Fruit fly (Drosophila melanogaster): ENCODE data around the gene CG42512.

CG42512 gene

dm6 chrX:16651098-16651497, at the start of gene CG42512, which contains the start of gene CG32573:
Gene CG42512, plus strand, starts transcription at chrX:16651376.
Gene CG32573, plus strand, starts transcription at chrX:16651376.
- TF ChIP-seq CG33017 (tag; optimal IDR thresholded peaks at IDR 0.05) (no peak), bab1 (GFP tag; optimal IDR thresholded peaks at IDR 0.05) (peak; percentile 35), Mnt (GFP tag; optimal IDR thresholded peaks at IDR 0.05) (no peak), CG5204 (GFP tag; optimal IDR thresholded peaks at IDR 0.05) (peak; percentile 12), kay (GFP tag; ENCODE audit: borderline replicate concordance) (no peak), Crg-1 (GFP tag; optimal IDR thresholded peaks at IDR 0.05) (peak; percentile 41), CG7101 (tag; optimal IDR thresholded peaks at IDR 0.05) (peak; percentile 41), CG11617 (GFP tag; optimal IDR thresholded peaks at IDR 0.05) (no peak), CG14711 (tag; optimal IDR thresholded peaks at IDR 0.05) (peak; percentile 4), pad (GFP tag; optimal IDR thresholded peaks at IDR 0.05) (peak; percentile 29)

- TF ChIP-seq CG11617 (GFP tag; optimal IDR thresholded peaks at IDR 0.05) (no peak), CG14711 (tag; optimal IDR thresholded peaks at IDR 0.05) (peak; percentile 71)
Observed at dm6 chrX:16607828-16608227, 43.3 kb upstream of the CG42512 start.

dm6 chrX:16610601-16611058, 40.5 kb upstream of the CG42512 start, which contains the start of gene mbt:
Gene mbt, plus strand, starts transcription at chrX:16610685.
- TF ChIP-seq cnc (optimal IDR thresholded peaks at IDR 0.05) = no peak
- TF ChIP-seq Mnt (GFP tag; optimal IDR thresholded peaks at IDR 0.05) = peak; percentile 51
- TF ChIP-seq CG5204 (GFP tag; optimal IDR thresholded peaks at IDR 0.05) = no peak
- peak; percentile 31 for TF ChIP-seq CG1620 (GFP tag; optimal IDR thresholded peaks at IDR 0.05)
- TF ChIP-seq Crg-1 (GFP tag; optimal IDR thresholded peaks at IDR 0.05) = peak; percentile 39
- TF ChIP-seq CG7101 (tag; optimal IDR thresholded peaks at IDR 0.05) = peak; percentile 18
- peak; percentile 29 for TF ChIP-seq CG11617 (GFP tag; optimal IDR thresholded peaks at IDR 0.05)
- no peak for TF ChIP-seq CG14711 (tag; optimal IDR thresholded peaks at IDR 0.05)
- no peak for TF ChIP-seq toe (GFP tag; optimal IDR thresholded peaks at IDR 0.05)
- TF ChIP-seq CG12768 (GFP tag; optimal IDR thresholded peaks at IDR 0.05) = no peak
- TF ChIP-seq ovo (GFP tag; optimal IDR thresholded peaks at IDR 0.05) = no peak
- no peak for TF ChIP-seq kay (GFP tag; ENCODE audit: borderline replicate concordance)
- peak; percentile 42 for TF ChIP-seq pad (GFP tag; optimal IDR thresholded peaks at IDR 0.05)
- TF ChIP-seq Clk (GFP tag; optimal IDR thresholded peaks at IDR 0.05) = no peak
- TF ChIP-seq CG33017 (tag; optimal IDR thresholded peaks at IDR 0.05) = peak; percentile 6
- TF ChIP-seq CG7045 (GFP tag; optimal IDR thresholded peaks at IDR 0.05) = no peak
- TF ChIP-seq cic (GFP tag; optimal IDR thresholded peaks at IDR 0.05) = no peak
- TF ChIP-seq tj (GFP tag; optimal IDR thresholded peaks at IDR 0.05) = peak; percentile 43
- peak; percentile 30 for TF ChIP-seq bab1 (GFP tag; optimal IDR thresholded peaks at IDR 0.05)
- TF ChIP-seq Hr96 (GFP tag; optimal IDR thresholded peaks at IDR 0.05) = no peak

- TF ChIP-seq CG11617 (GFP tag; optimal IDR thresholded peaks at IDR 0.05) (no peak), CG5204 (GFP tag; optimal IDR thresholded peaks at IDR 0.05) (no peak)
Observed at dm6 chrX:16616773-16617738, 34.1 kb upstream of the CG42512 start.

- TF ChIP-seq bab1 (GFP tag; optimal IDR thresholded peaks at IDR 0.05) (no peak), tj (GFP tag; optimal IDR thresholded peaks at IDR 0.05) (no peak)
Observed at dm6 chrX:16618724-16619123, 32.5 kb upstream of the CG42512 start.

dm6 chrX:16621462-16621861, 29.7 kb upstream of the CG42512 start, which contains the start of gene CG9782:
Gene CG9782, minus strand, starts transcription at chrX:16621589.
- no peak for TF ChIP-seq CG7101 (tag; optimal IDR thresholded peaks at IDR 0.05)
- no peak for TF ChIP-seq Crg-1 (GFP tag; optimal IDR thresholded peaks at IDR 0.05)
- TF ChIP-seq CG11617 (GFP tag; optimal IDR thresholded peaks at IDR 0.05) = no peak
- TF ChIP-seq CG1620 (GFP tag; optimal IDR thresholded peaks at IDR 0.05) = no peak
- no peak for TF ChIP-seq bab1 (GFP tag; optimal IDR thresholded peaks at IDR 0.05)
- TF ChIP-seq CG14711 (tag; optimal IDR thresholded peaks at IDR 0.05) = no peak
- no peak for TF ChIP-seq toe (GFP tag; optimal IDR thresholded peaks at IDR 0.05)
- no peak for TF ChIP-seq CG12768 (GFP tag; optimal IDR thresholded peaks at IDR 0.05)

- TF ChIP-seq Crg-1 (GFP tag; optimal IDR thresholded peaks at IDR 0.05) = no peak
- no peak for TF ChIP-seq CG33017 (tag; optimal IDR thresholded peaks at IDR 0.05)
- no peak for TF ChIP-seq Hr96 (GFP tag; optimal IDR thresholded peaks at IDR 0.05)
- no peak for TF ChIP-seq CG7045 (GFP tag; optimal IDR thresholded peaks at IDR 0.05)
- no peak for TF ChIP-seq tj (GFP tag; optimal IDR thresholded peaks at IDR 0.05)
- no peak for TF ChIP-seq cnc (optimal IDR thresholded peaks at IDR 0.05)
- no peak for TF ChIP-seq pad (GFP tag; optimal IDR thresholded peaks at IDR 0.05)
- TF ChIP-seq cic (GFP tag; optimal IDR thresholded peaks at IDR 0.05) = no peak
- TF ChIP-seq CG11617 (GFP tag; optimal IDR thresholded peaks at IDR 0.05) = no peak
- TF ChIP-seq CG5204 (GFP tag; optimal IDR thresholded peaks at IDR 0.05) = no peak
- no peak for TF ChIP-seq CG7101 (tag; optimal IDR thresholded peaks at IDR 0.05)
- TF ChIP-seq CG14711 (tag; optimal IDR thresholded peaks at IDR 0.05) = no peak
- TF ChIP-seq CG12768 (GFP tag; optimal IDR thresholded peaks at IDR 0.05) = no peak
- no peak for TF ChIP-seq ovo (GFP tag; optimal IDR thresholded peaks at IDR 0.05)
- TF ChIP-seq bab1 (GFP tag; optimal IDR thresholded peaks at IDR 0.05) = no peak
- TF ChIP-seq toe (GFP tag; optimal IDR thresholded peaks at IDR 0.05) = no peak
- no peak for TF ChIP-seq CG1620 (GFP tag; optimal IDR thresholded peaks at IDR 0.05)
Observed at dm6 chrX:16623524-16623923, 27.7 kb upstream of the CG42512 start.

All from whole organism, adult.